Fruit fly (Drosophila melanogaster) Kc167 (cell line): ENCODE data around the gene CG9782.
A peak's percentile ranks its signal among the peaks of the same experiment; 100 is the strongest.

ENCODE experiments used
- Myc ChIP-seq: fragments of >200 bp; optimal IDR thresholded peaks from 2 replicates; lab custom pipeline; 2017; ENCODE audit warnings: missing external identifiers
- Sin3A ChIP-seq: fragments of >200 bp; optimal IDR thresholded peaks from 2 replicates; lab custom pipeline; 2018; ENCODE audit warnings: missing external identifiers
- h ChIP-seq: fragments of >200 bp; optimal IDR thresholded peaks from 3 replicates; lab custom pipeline; 2018; ENCODE audit warnings: missing external identifiers
- insv ChIP-seq: fragments of >200 bp; optimal IDR thresholded peaks from 3 replicates; lab custom pipeline; 2018; ENCODE audit warnings: missing external identifiers
- psq ChIP-seq: fragments of >200 bp; optimal IDR thresholded peaks from 2 replicates; lab custom pipeline; 2017; ENCODE audit warnings: missing external identifiers
- ttk ChIP-seq: sonication (Bioruptor generic); optimal IDR thresholded peaks from 2 replicates; lab custom pipeline; 2017; ENCODE audit warnings: missing external identifiers

Gene CG9782

DNA sequence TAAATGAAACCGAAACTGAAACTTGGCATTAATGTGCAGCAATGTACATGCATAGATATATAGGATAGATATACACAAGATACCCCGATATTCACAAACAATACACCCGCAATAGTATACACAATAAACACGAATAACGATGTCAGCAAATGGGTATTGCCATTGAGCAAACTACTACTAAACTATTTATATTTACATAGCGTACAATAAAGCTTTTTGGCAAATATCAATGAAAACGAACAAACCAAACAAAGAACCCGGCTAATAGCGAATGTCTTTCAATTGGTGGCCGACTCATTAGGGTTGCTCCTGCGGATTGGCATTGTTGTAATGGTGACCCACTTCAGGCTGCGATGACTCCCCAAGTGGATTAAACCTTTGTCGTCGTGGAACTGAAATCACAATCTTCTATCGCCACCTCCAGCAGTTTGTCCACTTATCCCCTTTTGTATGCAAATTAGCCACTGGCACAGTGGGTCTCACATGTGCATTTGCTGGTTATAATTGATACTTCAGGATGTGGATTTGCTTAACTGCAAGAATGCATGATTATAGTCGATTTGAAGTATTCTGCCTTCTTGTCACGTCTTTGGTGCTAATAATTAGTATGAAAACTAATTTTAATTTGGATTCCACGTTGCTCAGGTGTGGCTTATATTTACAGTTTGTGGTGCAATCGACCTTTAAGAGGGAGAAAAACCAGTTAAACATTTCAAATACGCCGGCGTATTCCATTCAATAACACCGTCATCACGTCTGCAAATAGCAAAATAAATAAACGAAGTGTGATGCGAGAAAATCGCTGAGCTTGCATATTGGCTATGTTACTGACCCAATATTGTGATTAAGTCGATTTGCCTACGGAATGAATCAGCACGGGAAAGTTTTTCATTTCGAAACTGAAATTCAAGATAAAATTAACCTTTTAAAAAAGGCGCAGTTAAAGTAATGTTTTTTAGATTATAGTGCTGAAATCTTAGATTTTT is 29.0 kb upstream of the CG9782 start:
- TF ChIP-seq ttk (lab: Kevin White, UChicago) (no peak), insv (lab: Kevin White, UChicago) (no peak), h (no peak), Sin3A (lab: Kevin White, UChicago) (no peak), psq (no peak), Myc (lab: Kevin White, UChicago) (no peak)

dm6 chrX:16648435-16648781 is 27.0 kb upstream of the CG9782 start:
- TF ChIP-seq ttk (lab: Kevin White, UChicago) (no peak), Myc (lab: Kevin White, UChicago) (no peak), Sin3A (lab: Kevin White, UChicago) (no peak), h (no peak), psq (no peak), insv (lab: Kevin White, UChicago) (no peak)

- no peak for TF ChIP-seq h
- TF ChIP-seq Myc (lab: Kevin White, UChicago), result no peak
- TF ChIP-seq ttk (lab: Kevin White, UChicago), result no peak
- no peak for TF ChIP-seq psq
- TF ChIP-seq insv (lab: Kevin White, UChicago), result no peak
- TF ChIP-seq Sin3A (lab: Kevin White, UChicago), result no peak
Measured at dm6 chrX:16647737-16648434, 26.5 kb upstream of the CG9782 start.

- TF ChIP-seq Sin3A (lab: Kevin White, UChicago) (no peak), psq (no peak)
Measured at dm6 chrX:16647092-16647632, 25.8 kb upstream of the CG9782 start.

- TF ChIP-seq Myc (lab: Kevin White, UChicago) (no peak), ttk (lab: Kevin White, UChicago) (no peak), insv (lab: Kevin White, UChicago) (no peak)
Measured at dm6 chrX:16645472-16645871, 24.1 kb upstream of the CG9782 start.

DNA sequence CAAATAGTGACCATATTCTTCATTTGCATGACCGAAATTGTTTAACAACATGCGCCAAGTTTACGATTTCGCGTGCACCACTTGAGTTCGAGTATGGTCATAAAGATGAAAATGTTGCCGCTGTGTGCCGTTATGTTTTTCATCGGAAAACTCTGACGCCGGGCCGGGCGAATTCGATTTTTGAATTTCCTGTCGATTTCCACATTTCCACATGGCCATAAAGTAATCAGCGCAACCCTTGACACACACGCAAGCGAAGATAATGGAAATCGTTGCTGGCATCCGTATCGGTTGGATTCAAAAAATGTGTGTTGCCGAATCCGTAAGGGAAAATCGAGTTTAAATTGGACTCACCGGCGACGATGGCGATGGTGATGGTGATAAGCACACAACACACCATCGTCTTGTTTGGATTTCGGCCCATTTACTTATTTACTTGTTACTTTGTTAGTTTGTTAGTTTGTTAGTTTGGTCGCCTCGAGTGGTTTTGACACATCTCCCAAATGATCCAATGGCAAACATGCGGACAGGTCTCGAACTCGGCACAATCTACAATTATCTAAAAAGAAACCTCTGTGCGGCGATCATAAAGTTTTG is 23.2 kb upstream of the CG9782 start:
- TF ChIP-seq psq (no peak), Myc (lab: Kevin White, UChicago) (no peak), insv (lab: Kevin White, UChicago) (no peak), ttk (lab: Kevin White, UChicago) (no peak), h (no peak), Sin3A (lab: Kevin White, UChicago) (no peak)

DNA sequence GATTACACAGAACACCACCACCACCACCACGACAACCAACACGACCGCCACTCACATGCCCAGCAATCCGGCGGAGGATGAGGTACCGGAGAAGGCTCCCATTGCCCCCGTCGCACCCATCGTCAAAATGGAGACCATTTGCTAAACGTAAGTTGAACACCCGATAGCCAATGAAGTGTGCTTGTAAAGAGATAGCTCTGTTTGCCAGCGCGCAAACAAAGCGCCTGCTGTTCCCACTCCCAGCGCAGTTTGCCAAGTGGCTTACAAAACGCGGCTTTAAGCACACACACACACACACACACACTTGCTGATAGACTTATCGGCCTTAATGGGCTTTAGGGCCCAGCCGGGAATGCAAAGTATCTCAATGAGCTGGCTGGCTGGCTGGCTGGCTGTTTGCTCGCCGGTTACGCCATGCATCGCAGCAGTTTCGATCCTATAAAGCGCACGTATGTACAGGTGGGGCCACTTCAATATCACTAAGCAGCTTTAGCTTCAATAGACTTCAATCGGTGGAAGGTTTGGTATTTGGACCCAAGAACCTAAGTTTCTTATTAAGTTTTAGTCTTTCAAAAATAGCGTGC is 22.1 kb upstream of the CG9782 start:
- TF ChIP-seq psq (no peak), insv (lab: Kevin White, UChicago) (no peak), h (no peak), Sin3A (lab: Kevin White, UChicago) (no peak), Myc (lab: Kevin White, UChicago) (no peak), ttk (lab: Kevin White, UChicago) (no peak)

- TF ChIP-seq h (no peak), insv (lab: Kevin White, UChicago) (no peak), Sin3A (lab: Kevin White, UChicago) (no peak), ttk (lab: Kevin White, UChicago) (no peak)
Measured at dm6 chrX:16641101-16641420, 19.7 kb upstream of the CG9782 start.

DNA sequence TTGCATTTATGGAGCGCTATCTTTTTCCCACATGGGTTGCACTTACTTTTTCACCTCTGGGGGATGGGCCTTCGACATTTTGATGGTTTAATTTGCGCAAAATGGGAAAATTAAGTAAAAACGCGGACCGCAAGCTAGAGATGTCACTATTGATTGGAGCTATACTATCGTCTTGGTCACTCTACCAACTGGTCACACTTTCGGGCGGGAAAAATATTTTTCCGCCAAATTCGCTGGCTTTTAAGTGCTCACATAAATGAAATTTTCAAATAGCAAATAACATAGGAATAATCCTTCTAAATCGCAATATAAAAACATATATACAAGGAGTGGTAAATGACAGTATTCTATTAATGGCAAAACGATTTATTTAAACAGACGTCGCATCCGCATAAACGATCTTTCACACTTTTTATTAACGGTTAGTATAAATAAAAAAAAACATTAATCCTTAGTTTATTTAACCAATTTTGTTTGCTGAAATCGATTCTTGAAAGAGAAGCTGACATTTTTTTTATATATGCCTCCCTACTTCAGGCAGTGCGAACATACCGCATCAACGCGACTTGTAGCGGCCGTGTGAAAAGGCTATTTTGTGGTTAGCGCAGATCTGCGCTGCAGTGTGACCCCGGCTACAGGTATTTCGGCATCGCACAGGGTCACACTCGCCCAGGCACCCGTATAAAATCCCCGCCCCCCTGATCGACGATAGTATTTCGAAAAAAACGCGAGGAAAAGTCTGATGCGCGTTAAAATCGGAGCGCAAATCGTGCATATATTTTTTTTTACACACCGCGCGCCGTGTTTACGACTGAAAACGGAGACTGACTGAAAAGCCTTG is 19.1 kb upstream of the CG9782 start, which contains the start of the genes SNRPG and mthl1:
TSS of gene SNRPG (minus strand) at position 160 of the 841 bp plus-strand sequence.
TSS of gene mthl1 (plus strand) at position 709 of the 841 bp plus-strand sequence.
- TF ChIP-seq h (no peak), ttk (lab: Kevin White, UChicago) (no peak), Sin3A (lab: Kevin White, UChicago) (no peak), psq (no peak), insv (lab: Kevin White, UChicago) (no peak), Myc (lab: Kevin White, UChicago) (no peak)

DNA sequence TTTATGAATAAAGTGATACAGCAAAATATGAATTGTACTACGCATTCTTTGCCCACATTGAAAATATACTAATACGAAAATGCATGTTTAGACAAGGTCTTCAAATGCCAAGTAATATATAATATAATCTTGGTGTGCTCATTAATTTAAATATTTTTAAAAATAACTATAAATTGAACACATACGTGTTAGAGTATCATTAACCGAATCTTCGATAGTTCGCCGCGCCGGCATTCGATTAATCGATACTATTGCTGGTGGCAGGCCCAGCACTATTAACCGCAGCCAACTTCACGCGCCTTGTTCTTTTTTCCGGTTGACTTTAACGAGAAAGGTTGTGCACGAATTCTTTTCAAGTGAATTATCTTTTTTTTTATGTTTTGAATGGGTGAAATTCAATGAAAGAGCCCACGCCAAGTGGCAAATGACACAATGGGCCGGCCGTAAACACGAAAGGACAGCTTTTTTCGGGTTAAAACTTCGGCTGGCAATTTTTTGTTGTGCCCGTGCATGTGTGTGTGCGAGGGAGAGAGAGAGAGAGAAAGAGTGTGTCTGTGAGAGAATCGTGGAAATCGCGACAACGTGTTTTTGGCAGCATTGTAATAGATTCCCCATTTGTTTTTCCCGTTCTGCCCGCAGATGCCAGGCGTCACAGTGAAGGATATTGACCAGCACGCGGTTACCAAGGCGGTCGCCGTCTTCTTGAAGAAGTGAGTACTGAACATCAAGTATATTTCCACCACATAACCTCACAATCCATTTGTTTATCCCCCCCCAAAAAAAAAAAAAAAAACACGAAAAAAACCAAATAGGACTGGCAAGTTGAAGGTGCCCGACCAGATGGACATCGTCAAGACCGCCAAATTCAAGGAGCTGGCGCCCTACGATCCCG is 16.5 kb upstream of the CG9782 start, which contains the start of gene RpS19a:
TSS of gene RpS19a (plus strand) at position 301 of the 892 bp plus-strand sequence.
- TF ChIP-seq psq, result peak; percentile 98
- no peak for TF ChIP-seq Myc (lab: Kevin White, UChicago)
- TF ChIP-seq h, result no peak
